Fruit fly (Drosophila melanogaster) S2 (cell line): ENCODE data around the gene Nulp1.

Source experiments
- CG8478 ChIP-seq: fragments of >200 bp; optimal IDR thresholded peaks from 2 replicates; lab custom pipeline; 2018
- CTCF ChIP-seq, 2 experiments: fragments of >200 bp; optimal IDR thresholded peaks; 2 replicates each; lab custom pipeline; 2018

DNA sequence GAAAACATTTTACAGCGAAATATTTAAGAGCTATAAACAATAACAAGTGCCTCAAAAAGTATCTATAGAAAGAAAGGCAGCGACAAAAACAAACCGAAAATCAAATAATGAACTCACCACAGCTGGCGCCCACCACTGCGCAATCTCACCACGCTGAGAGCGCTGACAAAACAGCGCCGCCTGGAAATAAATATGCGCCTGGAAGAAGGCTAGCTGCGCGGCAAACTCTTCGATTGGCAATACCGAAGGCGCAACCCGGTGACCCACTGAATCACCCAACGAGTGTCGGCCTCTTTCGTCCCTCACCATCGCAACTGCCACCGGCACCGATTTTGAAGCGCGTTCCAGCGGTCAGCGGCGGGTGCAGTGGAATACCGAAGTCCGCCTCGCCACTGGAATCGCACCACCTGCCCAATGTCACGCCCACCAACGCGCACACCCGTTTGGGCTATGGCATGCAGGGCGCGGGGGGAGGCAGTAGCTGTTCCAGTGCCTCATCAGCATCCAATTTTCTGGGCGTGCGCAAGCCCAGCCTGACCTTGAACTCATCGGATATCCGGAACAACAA lies 38.4 kb upstream of the Nulp1 start:
- no peak for TF ChIP-seq CG8478 (lab: Kevin White, UChicago)
- peak in 1 of 2 experiments; percentile 65 for TF ChIP-seq CTCF (optimal IDR thresholded peaks at IDR 0.05; lab: Kevin White, UChicago)
